Worm (Caenorhabditis elegans): ENCODE measurements around the gene Y73F8A.22.
A peak's percentile ranks its signal among the peaks of the same experiment; 100 is the strongest.

Gene Y73F8A.22

ce11 chrIV:15441308-15441707, at the start of gene Y73F8A.22:
TSS of gene Y73F8A.22 (minus strand) at chrIV:15441408.
- no peak for TF ChIP-seq sea-2 (GFP tag; IDR thresholded peaks at IDR 0.05)
- TF ChIP-seq hmg-20 (GFP tag; IDR thresholded peaks at IDR 0.05), result no peak
- no peak for TF ChIP-seq egl-18 (GFP tag; IDR thresholded peaks at IDR 0.05)
- no peak for TF ChIP-seq let-607 (tag; optimal IDR thresholded peaks at IDR 0.05)
- TF ChIP-seq hmg-1.2 (GFP tag; IDR thresholded peaks at IDR 0.05), result no peak
- no peak for TF ChIP-seq D2030.7 (GFP tag; IDR thresholded peaks at IDR 0.05)
- no peak for TF ChIP-seq aptf-2 (GFP tag; conservative IDR thresholded peaks at IDR 0.05)

- 0 out of 2 replicates have a peak, but pooled peaks have one; percentile 44 for TF ChIP-seq madf-3 (GFP tag; IDR thresholded peaks at IDR 0.05)
- TF ChIP-seq Y95B8A.8 (GFP tag; IDR thresholded peaks at IDR 0.05), result no peak
- no peak for TF ChIP-seq atf-7 (tag; optimal IDR thresholded peaks at IDR 0.05)
- TF ChIP-seq nhr-80 (tag; optimal IDR thresholded peaks at IDR 0.05), result peak; percentile 15
- TF ChIP-seq F55B11.4 (tag; optimal IDR thresholded peaks at IDR 0.05; ENCODE audit: borderline replicate concordance, insufficient read depth), result no peak
- no peak for TF ChIP-seq F22D6.2 (tag; optimal IDR thresholded peaks at IDR 0.05)
- no peak for TF ChIP-seq nfya-1 (tag; optimal IDR thresholded peaks at IDR 0.05; ENCODE audit: borderline replicate concordance, insufficient read depth)
- TF ChIP-seq dpl-1 (GFP tag; optimal IDR thresholded peaks at IDR 0.05), result no peak
- no peak for TF ChIP-seq B0019.2 (GFP tag; conservative IDR thresholded peaks at IDR 0.05)
- peak; percentile 33 for TF ChIP-seq lsy-27 (tag; optimal IDR thresholded peaks at IDR 0.05; ENCODE audit: borderline replicate concordance, insufficient read depth)
- 0 out of 2 replicates have a peak, but pooled peaks have one; percentile 6 for TF ChIP-seq egrh-3 (GFP tag; IDR thresholded peaks at IDR 0.05)
- no peak for TF ChIP-seq ama-1 (optimal IDR thresholded peaks at IDR 0.05)
- TF ChIP-seq ama-1 (GFP tag; optimal IDR thresholded peaks at IDR 0.05), result peak in 1 of 2 experiments; percentile 29
- peak; percentile 31 for TF ChIP-seq snpc-3.4 (tag; optimal IDR thresholded peaks at IDR 0.05)
- TF ChIP-seq F52B5.7 (tag; optimal IDR thresholded peaks at IDR 0.05), result no peak
- no peak for TF ChIP-seq rcor-1 (GFP tag; IDR thresholded peaks at IDR 0.05)
- TF ChIP-seq nhr-120 (GFP tag; IDR thresholded peaks at IDR 0.05), result 0 out of 2 replicates have a peak, but pooled peaks have one; percentile 71
- TF ChIP-seq T26A5.8 (tag; optimal IDR thresholded peaks at IDR 0.05), result no peak
- no peak for TF ChIP-seq ztf-6 (GFP tag; IDR thresholded peaks at IDR 0.05)
- TF ChIP-seq ceh-91 (GFP tag; IDR thresholded peaks at IDR 0.05), result no peak
- TF ChIP-seq dpff-1 (tag; optimal IDR thresholded peaks at IDR 0.05), result no peak
- TF ChIP-seq F23B12.7 (tag; optimal IDR thresholded peaks at IDR 0.05; ENCODE audit: insufficient read depth), result peak; percentile 6
- TF ChIP-seq ekl-4 (GFP tag; IDR thresholded peaks at IDR 0.05), result no peak
- TF ChIP-seq F37B4.10 (GFP tag; IDR thresholded peaks at IDR 0.05), result no peak
- TF ChIP-seq nfya-2 (GFP tag; IDR thresholded peaks at IDR 0.05), result no peak
- TF ChIP-seq unc-62 (GFP tag; optimal IDR thresholded peaks at IDR 0.05), result no peak
- TF ChIP-seq ztf-28 (GFP tag; IDR thresholded peaks at IDR 0.05), result no peak
- no peak for TF ChIP-seq nhr-27 (tag; optimal IDR thresholded peaks at IDR 0.05)
- no peak for TF ChIP-seq Y79H2A.3 (GFP tag; conservative IDR thresholded peaks at IDR 0.05)
- no peak for TF ChIP-seq ceh-79 (tag; optimal IDR thresholded peaks at IDR 0.05)
- peak; percentile 61 for TF ChIP-seq nhr-90 (tag; optimal IDR thresholded peaks at IDR 0.05)
- no peak for TF ChIP-seq F57C9.4 (tag; optimal IDR thresholded peaks at IDR 0.05)
- no peak for TF ChIP-seq repo-1 (tag; optimal IDR thresholded peaks at IDR 0.05)
- peak; percentile 84 for TF ChIP-seq snpc-4 (GFP tag; optimal IDR thresholded peaks at IDR 0.05)
- peak; percentile 39 to 96 (median 90) for TF ChIP-seq snpc-4 (tag; optimal IDR thresholded peaks at IDR 0.05)
- TF ChIP-seq attf-5 (GFP tag; optimal IDR thresholded peaks at IDR 0.05), result peak; percentile 22
- TF ChIP-seq bed-2 (GFP tag; IDR thresholded peaks at IDR 0.05), result no peak
- TF ChIP-seq ets-4 (GFP tag; optimal IDR thresholded peaks at IDR 0.05), result no peak
- no peak for TF ChIP-seq zim-3 (tag; optimal IDR thresholded peaks at IDR 0.05)
- no peak for TF ChIP-seq K12H6.12 (tag; optimal IDR thresholded peaks at IDR 0.05)
- TF ChIP-seq hlh-26 (GFP tag; conservative IDR thresholded peaks at IDR 0.05), result no peak
These were observed 35.2 kb upstream of the Y73F8A.22 start for ce11 chrIV:15476369-15476768.

Data from whole organism, young adult.